Fruit fly (Drosophila melanogaster): Measurements from ENCODE around the gene CG14301.
A peak's percentile ranks its signal among the peaks of the same experiment; 100 is the strongest.

Gene CG14301

DNA sequence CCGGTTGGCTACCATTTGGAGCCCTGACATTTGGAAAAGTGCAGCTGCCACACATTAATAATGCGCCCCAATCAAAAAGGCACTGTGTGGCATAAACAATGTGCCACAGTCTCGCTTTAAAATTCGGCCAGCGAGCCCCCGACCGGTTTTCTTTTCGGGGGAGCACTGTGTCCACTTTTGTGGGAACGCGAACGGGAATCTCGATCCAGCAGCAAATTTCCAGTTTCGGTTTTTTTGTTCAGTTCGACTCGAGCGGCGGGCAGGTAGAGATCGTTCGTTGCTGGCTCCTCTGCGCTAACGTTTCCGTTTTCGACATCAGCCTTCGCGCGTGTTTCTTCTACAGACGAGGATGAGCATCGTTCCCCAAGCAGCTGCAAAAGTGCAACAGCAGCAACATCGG, 27.9 kb upstream of the CG14301 start, which contains the start of gene CG7702:
CG7702 (plus strand) TSS at position 239 of the 400 bp plus-strand sequence.
- TF ChIP-seq brk (GFP tag; optimal IDR thresholded peaks at IDR 0.05): no peak
- no peak for TF ChIP-seq Hnf4 (GFP tag; optimal IDR thresholded peaks at IDR 0.05)
- TF ChIP-seq jim (GFP tag; optimal IDR thresholded peaks at IDR 0.05): peak; percentile 86
- TF ChIP-seq usp (GFP tag; optimal IDR thresholded peaks at IDR 0.05): no peak
- peak; percentile 5 for TF ChIP-seq Hr83 (GFP tag; optimal IDR thresholded peaks at IDR 0.05; ENCODE audit: poor library complexity, severe bottlenecking)
- peak; percentile 1 for TF ChIP-seq br (GFP tag; optimal IDR thresholded peaks at IDR 0.05)
- TF ChIP-seq Rel (GFP tag; optimal IDR thresholded peaks at IDR 0.05): peak; percentile 22
- TF ChIP-seq Rel (tag; optimal IDR thresholded peaks at IDR 0.05): peak; percentile 75
- peak; percentile 30 for TF ChIP-seq Dif (GFP tag; optimal IDR thresholded peaks at IDR 0.05; ENCODE audit: partially characterized antibody)
- no peak for TF ChIP-seq ey (GFP tag; optimal IDR thresholded peaks at IDR 0.05)
- no peak for TF ChIP-seq N (GFP tag; optimal IDR thresholded peaks at IDR 0.05)
- peak; percentile 75 for TF ChIP-seq Vsx2 (GFP tag; optimal IDR thresholded peaks at IDR 0.05; ENCODE audit: partially characterized antibody)
- TF ChIP-seq OdsH (GFP tag; optimal IDR thresholded peaks at IDR 0.05): no peak

DNA sequence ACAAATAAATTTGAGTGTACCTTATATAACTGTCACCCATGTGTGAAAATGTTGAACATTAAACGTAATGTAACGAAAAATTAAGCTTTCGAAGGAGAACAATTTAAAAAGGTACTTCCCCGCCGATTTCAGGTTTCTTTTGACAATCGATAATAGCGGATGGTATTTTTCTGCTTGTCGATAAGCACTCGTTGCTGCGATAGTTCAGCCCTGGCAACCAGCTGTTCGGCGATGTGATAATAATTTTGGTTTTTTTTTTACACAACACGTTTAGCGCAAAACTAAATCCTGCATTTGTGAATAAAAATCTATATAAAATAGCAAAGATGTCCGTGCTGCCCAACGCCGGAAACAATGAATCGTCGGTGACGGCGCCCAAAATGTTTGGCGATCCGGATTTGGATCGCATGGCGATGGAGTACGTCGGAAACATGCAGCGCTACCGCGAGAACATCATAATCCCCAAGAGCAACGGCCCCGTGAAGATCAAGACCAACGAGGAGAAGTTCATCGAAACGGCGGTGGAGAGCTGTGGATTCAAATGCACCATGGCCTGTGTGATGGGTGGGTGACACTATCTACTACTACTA, 26.5 kb upstream of the CG14301 start, which contains the start of gene CG31229:
CG31229 (plus strand) TSS at position 194 of the 590 bp plus-strand sequence.
- TF ChIP-seq Abd-B (GFP tag; optimal IDR thresholded peaks at IDR 0.05): no peak
- TF ChIP-seq Hr78 (GFP tag; optimal IDR thresholded peaks at IDR 0.05): no peak
- TF ChIP-seq CG9705 (GFP tag; optimal IDR thresholded peaks at IDR 0.05): no peak
- TF ChIP-seq lola (GFP tag; optimal IDR thresholded peaks at IDR 0.05): no peak
- no peak for TF ChIP-seq Rel (GFP tag; optimal IDR thresholded peaks at IDR 0.05)
- peak; percentile 98 for TF ChIP-seq Rel (tag; optimal IDR thresholded peaks at IDR 0.05)
- no peak for TF ChIP-seq foxo (GFP tag; optimal IDR thresholded peaks at IDR 0.05)

DNA sequence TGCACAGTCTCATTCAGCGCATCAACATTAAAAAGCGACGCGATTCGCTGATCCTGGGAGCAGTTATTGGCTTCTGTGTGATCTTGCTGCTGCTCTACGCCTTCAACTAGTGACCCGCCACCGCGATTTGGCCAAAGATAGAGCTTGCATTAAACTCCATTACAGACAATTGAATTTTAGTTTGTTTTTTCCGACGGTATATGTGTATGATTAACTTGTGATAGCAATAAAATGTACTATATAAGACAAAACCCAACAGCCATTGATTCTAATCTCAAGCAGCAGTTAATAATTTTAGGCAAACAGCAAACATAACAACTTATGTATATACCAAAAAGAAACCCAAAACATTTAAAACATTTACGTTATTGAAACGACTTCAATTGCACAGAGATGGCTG, 23.8 kb upstream of the CG14301 start, which contains the start of gene CG31231:
CG31231 (plus strand) TSS at position 301 of the 400 bp plus-strand sequence.
- no peak for TF ChIP-seq Dif (GFP tag; optimal IDR thresholded peaks at IDR 0.05; ENCODE audit: partially characterized antibody)

DNA sequence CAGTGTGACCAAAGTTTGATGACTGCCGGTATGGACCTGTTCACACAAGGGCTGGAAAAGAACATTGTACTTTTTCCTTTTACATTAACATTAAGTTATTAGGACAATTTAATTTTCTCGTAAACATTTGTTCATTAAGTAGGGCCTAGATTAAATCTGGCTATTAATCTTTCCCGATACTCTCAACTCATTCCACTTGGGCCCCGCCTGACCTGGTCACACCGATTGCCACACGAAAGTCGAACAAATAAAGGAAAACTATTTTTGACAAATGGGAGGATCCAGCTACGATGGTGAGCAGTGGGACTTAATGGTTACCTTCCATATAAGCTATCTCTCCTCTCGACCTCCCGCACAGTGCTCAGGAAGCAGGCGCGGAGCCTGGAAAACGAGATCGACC, 22.3 kb upstream of the CG14301 start, which contains the start of the genes Cpsf73 and Gos28:
Cpsf73 (minus strand) TSS at position 28 of the 400 bp plus-strand sequence.
Gos28 (plus strand) TSS at position 214 of the 400 bp plus-strand sequence.
- TF ChIP-seq rgr (GFP tag; optimal IDR thresholded peaks at IDR 0.05): peak; percentile 53
- peak; percentile 39 for TF ChIP-seq woc (GFP tag; optimal IDR thresholded peaks at IDR 0.05)
- no peak for TF ChIP-seq Rel (GFP tag; optimal IDR thresholded peaks at IDR 0.05)
- peak; percentile 30 for TF ChIP-seq Rel (tag; optimal IDR thresholded peaks at IDR 0.05)
- peak in 1 of 2 experiments; percentile 5 for TF ChIP-seq foxo (GFP tag; optimal IDR thresholded peaks at IDR 0.05)
- peak; percentile 23 for TF ChIP-seq Sp1 (GFP tag; optimal IDR thresholded peaks at IDR 0.05)
- TF ChIP-seq N (GFP tag; optimal IDR thresholded peaks at IDR 0.05): no peak
- TF ChIP-seq sage (GFP tag; optimal IDR thresholded peaks at IDR 0.05): no peak
- TF ChIP-seq HLH106 (tag; optimal IDR thresholded peaks at IDR 0.05): peak; percentile 13
- TF ChIP-seq h (GFP tag; optimal IDR thresholded peaks at IDR 0.05): peak; percentile 39

DNA sequence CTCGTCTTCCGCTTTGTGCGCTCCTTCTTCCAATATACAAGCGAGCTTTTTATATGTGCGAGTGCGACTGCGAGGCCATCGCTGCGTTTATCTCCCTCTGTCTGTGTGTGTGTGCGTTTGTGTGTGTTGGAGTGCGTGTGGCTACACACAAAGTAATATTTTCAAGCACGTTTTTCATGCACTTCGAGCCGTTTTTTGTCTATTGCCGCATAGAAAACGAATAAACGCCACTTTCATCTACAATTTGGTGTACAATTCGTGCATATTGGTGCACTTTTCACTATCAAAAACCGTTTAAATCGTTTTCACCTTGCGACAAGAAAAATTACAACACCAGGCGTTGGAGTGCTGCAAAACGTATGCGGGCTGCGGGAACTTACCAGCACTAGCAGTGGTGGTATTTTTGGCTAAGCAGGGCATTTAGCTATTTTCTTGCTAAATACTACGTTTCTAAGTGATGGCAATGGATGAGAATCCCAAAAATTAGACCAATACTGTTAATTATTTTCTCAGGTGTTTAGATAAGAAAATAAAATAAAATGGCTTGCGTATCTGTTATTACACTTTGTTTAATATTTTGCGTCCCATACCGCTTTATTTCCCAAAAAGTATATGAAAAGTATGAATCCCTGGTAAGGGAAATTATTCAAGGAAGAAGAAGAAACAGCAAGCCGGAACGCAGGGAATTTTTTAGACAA, 17.8 kb upstream of the CG14301 start, which contains the start of the genes CG31224 and CstF64:
CG31224 (minus strand) TSS at position 365 of the 698 bp plus-strand sequence.
CstF64 (plus strand) TSS at position 674 of the 698 bp plus-strand sequence.
- peak; percentile 51 for TF ChIP-seq Mio (GFP tag; optimal IDR thresholded peaks at IDR 0.05)
- no peak for TF ChIP-seq Hr83 (GFP tag; optimal IDR thresholded peaks at IDR 0.05; ENCODE audit: poor library complexity, severe bottlenecking)
- no peak for TF ChIP-seq Hr78 (GFP tag; optimal IDR thresholded peaks at IDR 0.05)
- no peak for TF ChIP-seq brk (GFP tag; optimal IDR thresholded peaks at IDR 0.05)
- TF ChIP-seq GATAd (GFP tag; optimal IDR thresholded peaks at IDR 0.05): peak; percentile 84
- peak; percentile 85 for TF ChIP-seq fru (GFP tag; optimal IDR thresholded peaks at IDR 0.05)
- TF ChIP-seq Abd-B (GFP tag; optimal IDR thresholded peaks at IDR 0.05): no peak
- TF ChIP-seq CG32264 (GFP tag; optimal IDR thresholded peaks at IDR 0.05): peak; percentile 82
- peak; percentile 78 for TF ChIP-seq OdsH (GFP tag; optimal IDR thresholded peaks at IDR 0.05)
- no peak for TF ChIP-seq Rel (GFP tag; optimal IDR thresholded peaks at IDR 0.05)
- peak; percentile 63 for TF ChIP-seq Rel (tag; optimal IDR thresholded peaks at IDR 0.05)
- no peak for TF ChIP-seq Vsx2 (GFP tag; optimal IDR thresholded peaks at IDR 0.05; ENCODE audit: partially characterized antibody)
- TF ChIP-seq tai (GFP tag; optimal IDR thresholded peaks at IDR 0.05): no peak
- TF ChIP-seq foxo (GFP tag; optimal IDR thresholded peaks at IDR 0.05): peak; percentile 30 to 88
- TF ChIP-seq Sp1 (GFP tag; optimal IDR thresholded peaks at IDR 0.05): peak; percentile 78
- TF ChIP-seq sv (GFP tag; optimal IDR thresholded peaks at IDR 0.05): peak; percentile 82
- TF ChIP-seq br (GFP tag; optimal IDR thresholded peaks at IDR 0.05): peak; percentile 83
- TF ChIP-seq usp (GFP tag; optimal IDR thresholded peaks at IDR 0.05): no peak
- TF ChIP-seq Dif (GFP tag; optimal IDR thresholded peaks at IDR 0.05; ENCODE audit: partially characterized antibody): no peak
- peak; percentile 96 for TF ChIP-seq psq (GFP tag; optimal IDR thresholded peaks at IDR 0.05)
- peak; percentile 90 for TF ChIP-seq Jra (GFP tag; optimal IDR thresholded peaks at IDR 0.05)
- peak; percentile 84 for TF ChIP-seq HLH106 (tag; optimal IDR thresholded peaks at IDR 0.05)
- peak; percentile 21 for TF ChIP-seq N (GFP tag; optimal IDR thresholded peaks at IDR 0.05)
- TF ChIP-seq sage (GFP tag; optimal IDR thresholded peaks at IDR 0.05): peak; percentile 59
- TF ChIP-seq dmrt93B (GFP tag; optimal IDR thresholded peaks at IDR 0.05): peak; percentile 78
- TF ChIP-seq Dfd (GFP tag; optimal IDR thresholded peaks at IDR 0.05): no peak
- peak; percentile 74 for TF ChIP-seq CG9705 (GFP tag; optimal IDR thresholded peaks at IDR 0.05)
- no peak for TF ChIP-seq Hnf4 (GFP tag; optimal IDR thresholded peaks at IDR 0.05)
- no peak for TF ChIP-seq CrebA (GFP tag; optimal IDR thresholded peaks at IDR 0.05; ENCODE audit: borderline replicate concordance)
- no peak for TF ChIP-seq pan (optimal IDR thresholded peaks at IDR 0.05)
- TF ChIP-seq h (GFP tag; optimal IDR thresholded peaks at IDR 0.05): peak; percentile 84
- TF ChIP-seq rgr (GFP tag; optimal IDR thresholded peaks at IDR 0.05): peak; percentile 85

Measured in whole organism, wandering third instar larva.